Worm (Caenorhabditis elegans) whole organism, late embryonic: ENCODE measurements around the gene nspb-10.

Experiments used
- ceh-48 ChIP-seq: sonication (generic microtip); optimal IDR thresholded peaks from 2 replicates; lab custom pipeline; 2016; ENCODE audit warnings: missing genetic modification characterization, inconsistent platforms, missing compliant biosample characterization
- elt-2 ChIP-seq: sonication (generic microtip); optimal IDR thresholded peaks from 2 replicates; lab custom pipeline; 2016; ENCODE audit warnings: missing genetic modification reagents, missing genetic modification characterization, missing compliant biosample characterization
- fkh-6 ChIP-seq: sonication (generic microtip); optimal IDR thresholded peaks from 2 replicates; lab custom pipeline; 2016; ENCODE audit warnings: missing genetic modification characterization, missing compliant biosample characterization
- pax-1 ChIP-seq: fragments of 150-350 bp; optimal IDR thresholded peaks from 2 replicates; lab custom pipeline; 2014; ENCODE audit warnings: missing biosample characterization, missing genetic modification characterization
- rnt-1 ChIP-seq: sonication (generic microtip); optimal IDR thresholded peaks from 2 replicates; lab custom pipeline; 2016; ENCODE audit warnings: missing genetic modification characterization, missing compliant biosample characterization
- sox-4 ChIP-seq: sonication (generic microtip); optimal IDR thresholded peaks from 2 replicates; lab custom pipeline; 2017; ENCODE audit warnings: mild to moderate bottlenecking, missing genetic modification characterization, inconsistent platforms, missing compliant biosample characterization

- TF ChIP-seq rnt-1 (tag; lab: Kevin White, UChicago) (no peak), ceh-48 (no peak), elt-2 (tag; lab: Kevin White, UChicago) (no peak), fkh-6 (tag; lab: Kevin White, UChicago) (no peak), sox-4 (no peak), pax-1 (tag; lab: Kevin White, UChicago) (no peak)
Measured at ce11 chrII:14610492-14611142, 22.6 kb upstream of the nspb-10 start.
